Worm (Caenorhabditis elegans) whole organism, late embryonic: Measurements from ENCODE around the gene cyk-1.

Experiments used
- C08G9.2 ChIP-seq: sonication (generic microtip); optimal IDR thresholded peaks from 2 replicates; lab custom pipeline; 2016; ENCODE audit warnings: mild to moderate bottlenecking, missing genetic modification characterization, moderate library complexity, missing compliant biosample characterization
- C38D4.7 ChIP-seq: fragments of 200-800 bp; sonication (Bioruptor generic); optimal IDR thresholded peaks from 2 replicates; lab custom pipeline; 2018; ENCODE audit warnings: mild to moderate bottlenecking, missing genetic modification characterization, moderate library complexity, missing compliant biosample characterization
- F13H6.1 ChIP-seq: sonication (generic microtip); optimal IDR thresholded peaks from 2 replicates; lab custom pipeline; 2016; ENCODE audit warnings: missing genetic modification characterization, missing compliant biosample characterization
- ceh-14 ChIP-seq: sonication (generic microtip); optimal IDR thresholded peaks from 2 replicates; lab custom pipeline; 2016; ENCODE audit warnings: missing genotype, missing genetic modification characterization, missing compliant biosample characterization
- ceh-18 ChIP-seq: sonication (generic microtip); optimal IDR thresholded peaks from 2 replicates; lab custom pipeline; 2016; ENCODE audit warnings: missing genetic modification characterization, missing compliant biosample characterization
- ceh-24 ChIP-seq: sonication (generic microtip); optimal IDR thresholded peaks from 2 replicates; lab custom pipeline; 2016; ENCODE audit warnings: mild to moderate bottlenecking, missing genetic modification characterization, missing compliant biosample characterization
- ceh-30 ChIP-seq: fragments of 150-350 bp; optimal IDR thresholded peaks from 2 replicates; lab custom pipeline; 2014; ENCODE audit warnings: missing biosample characterization, missing genetic modification characterization
- ceh-34 ChIP-seq: sonication (generic microtip); optimal IDR thresholded peaks from 2 replicates; lab custom pipeline; 2016; ENCODE audit warnings: mild to moderate bottlenecking, missing genetic modification characterization, missing compliant biosample characterization
- ceh-45 ChIP-seq: fragments of 200-800 bp; sonication (Bioruptor generic); IDR thresholded peaks from 2 replicates; pipeline ENCODE4 v1.3.6; 2022; ENCODE audit warnings: missing genetic modification reagents, missing genetic modification characterization, missing compliant biosample characterization
- ceh-48 ChIP-seq: sonication (generic microtip); optimal IDR thresholded peaks from 2 replicates; lab custom pipeline; 2016; ENCODE audit warnings: missing genetic modification characterization, inconsistent platforms, missing compliant biosample characterization
- ceh-6 ChIP-seq: fragments of 200-800 bp; sonication (Bioruptor generic); optimal IDR thresholded peaks from 2 replicates; lab custom pipeline; 2018; ENCODE audit warnings: mild to moderate bottlenecking, missing genetic modification characterization, missing compliant biosample characterization
- che-1 ChIP-seq: sonication (generic microtip); optimal IDR thresholded peaks from 2 replicates; lab custom pipeline; 2016; ENCODE audit warnings: mild to moderate bottlenecking, missing genetic modification characterization, missing compliant biosample characterization
- elt-2 ChIP-seq: sonication (generic microtip); optimal IDR thresholded peaks from 2 replicates; lab custom pipeline; 2016; ENCODE audit warnings: missing genetic modification reagents, missing genetic modification characterization, missing compliant biosample characterization
- elt-4 ChIP-seq: sonication (generic microtip); optimal IDR thresholded peaks from 2 replicates; lab custom pipeline; 2016; ENCODE audit warnings: missing genetic modification characterization, missing compliant biosample characterization
- gmeb-2 ChIP-seq: sonication (generic microtip); optimal IDR thresholded peaks from 2 replicates; lab custom pipeline; 2016; ENCODE audit warnings: missing genetic modification characterization, inconsistent platforms, missing compliant biosample characterization
- hlh-6 ChIP-seq: sonication (generic microtip); optimal IDR thresholded peaks from 2 replicates; lab custom pipeline; 2016; ENCODE audit warnings: missing genotype, missing genetic modification characterization, missing compliant biosample characterization
- mec-3 ChIP-seq: sonication (generic microtip); optimal IDR thresholded peaks from 2 replicates; lab custom pipeline; 2016; ENCODE audit warnings: borderline replicate concordance, missing genetic modification characterization, missing compliant biosample characterization
- nfya-1 ChIP-seq: sonication (generic microtip); optimal IDR thresholded peaks from 2 replicates; lab custom pipeline; 2017; ENCODE audit warnings: missing genetic modification characterization, mild to moderate bottlenecking, missing compliant biosample characterization, antibody characterized with exemption, moderate library complexity
- nhr-232 ChIP-seq: sonication (generic microtip); optimal IDR thresholded peaks from 2 replicates; lab custom pipeline; 2016; ENCODE audit warnings: missing genetic modification characterization, missing compliant biosample characterization
- pqm-1 ChIP-seq: sonication (generic microtip); optimal IDR thresholded peaks from 2 replicates; lab custom pipeline; 2016; ENCODE audit warnings: missing genetic modification characterization, missing compliant biosample characterization
- rnt-1 ChIP-seq: sonication (generic microtip); optimal IDR thresholded peaks from 2 replicates; lab custom pipeline; 2016; ENCODE audit warnings: missing genetic modification characterization, missing compliant biosample characterization
- syd-9 ChIP-seq: sonication (generic microtip); optimal IDR thresholded peaks from 2 replicates; lab custom pipeline; 2016; ENCODE audit warnings: mild to moderate bottlenecking, missing genetic modification characterization, moderate library complexity, missing compliant biosample characterization
- unc-3 ChIP-seq, 2 experiments: fragments of 200-800 bp in 1 of 2; sonication (Bioruptor generic) in 1 of 2; sonication (generic microtip) in 1 of 2; conservative IDR thresholded peaks in 1 of 2; optimal IDR thresholded peaks in 1 of 2; 2 replicates each; pipeline versions ENCODE4 v1.3.6 to Lab custom; 2016 to 2022; ENCODE audit warnings: missing compliant biosample characterization in 2 of 2, missing genetic modification characterization in 2 of 2, missing genetic modification reagents in 1 of 2
- unc-86 ChIP-seq: sonication (generic microtip); optimal IDR thresholded peaks from 2 replicates; lab custom pipeline; 2016; ENCODE audit warnings: missing genetic modification characterization, missing compliant biosample characterization

Gene cyk-1

DNA sequence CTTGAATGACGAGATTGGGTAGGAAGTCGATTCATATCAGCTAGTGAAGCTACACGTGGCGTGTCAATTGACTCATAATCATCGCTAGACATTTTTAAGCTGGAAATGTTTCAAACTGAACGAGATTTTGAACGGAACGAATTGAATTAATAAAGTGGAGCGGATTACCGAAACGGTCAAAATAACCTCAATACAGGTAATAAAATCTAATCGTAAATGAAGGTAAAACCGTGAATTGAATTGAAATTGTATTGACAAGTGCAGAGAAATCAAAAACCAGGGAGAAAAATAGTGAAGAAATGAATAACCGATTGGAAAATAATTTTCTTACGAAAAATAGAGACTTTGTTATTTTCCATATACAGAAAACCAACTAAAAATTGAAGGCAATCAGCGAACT lies at the start of gene cyk-1:
Gene cyk-1 (minus strand): TSS at position 101 of the 400 bp plus-strand sequence.
- TF ChIP-seq rnt-1 (tag; lab: Kevin White, UChicago) (no peak), C08G9.2 (no peak), pqm-1 (no peak), mec-3 (tag; lab: Kevin White, UChicago) (no peak), ceh-24 (tag; lab: Kevin White, UChicago) (no peak), F13H6.1 (tag; lab: Kevin White, UChicago) (no peak)

DNA sequence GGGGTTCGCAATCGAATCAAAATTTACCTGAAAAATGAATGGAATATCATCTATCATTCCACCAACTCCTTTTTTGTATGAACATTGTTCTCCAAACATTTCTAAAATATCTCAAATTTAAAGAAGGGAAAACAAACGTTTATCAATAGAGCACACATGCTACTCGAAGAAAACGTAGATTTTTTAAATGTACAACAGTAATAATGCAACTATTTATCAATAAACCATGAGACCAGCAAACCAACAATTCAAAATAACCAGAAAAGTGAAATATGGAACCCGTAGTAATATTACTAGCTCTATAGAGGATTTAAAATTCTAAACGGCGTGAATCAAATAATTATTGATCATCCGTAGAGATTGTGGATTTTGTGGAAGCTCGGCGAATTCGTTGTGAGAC lies 49.7 kb upstream of the cyk-1 start, which contains the start of gene ZK418.6:
Gene ZK418.6 (minus strand): TSS at position 101 of the 400 bp plus-strand sequence.
- TF ChIP-seq ceh-34 (tag; lab: Kevin White, UChicago) (no peak), C38D4.7 (GFP tag; lab: Kevin White, UChicago) (no peak), nhr-232 (tag; lab: Kevin White, UChicago) (no peak), ceh-6 (GFP tag; lab: Kevin White, UChicago) (no peak), che-1 (tag; lab: Kevin White, UChicago) (no peak), ceh-30 (tag; lab: Kevin White, UChicago) (no peak), ceh-48 (tag; lab: Kevin White, UChicago) (no peak), ceh-14 (tag; lab: Kevin White, UChicago) (no peak), pqm-1 (no peak)

DNA sequence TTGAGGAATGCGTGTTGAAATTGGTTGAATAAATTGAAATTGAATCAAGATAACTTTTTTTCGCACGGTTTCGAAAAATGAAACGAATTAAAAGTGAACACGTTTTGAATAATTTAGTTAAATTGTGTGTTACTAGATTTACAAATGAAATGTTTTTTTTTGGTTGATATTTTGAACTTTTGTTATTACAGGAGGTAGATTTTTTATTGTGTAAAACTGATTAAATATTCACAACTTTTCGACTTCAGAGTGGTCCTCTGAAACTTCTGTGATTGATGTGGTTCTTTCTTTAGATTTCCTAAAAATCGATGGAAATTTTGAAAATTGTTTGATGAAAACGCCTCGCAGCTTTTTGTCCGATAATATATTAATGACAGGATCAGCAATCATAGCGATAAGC lies 47.4 kb upstream of the cyk-1 start, which contains the start of gene ZK418.13:
Gene ZK418.13 (minus strand): TSS at position 101 of the 400 bp plus-strand sequence.
- TF ChIP-seq elt-2 (tag; lab: Kevin White, UChicago) (no peak), gmeb-2 (tag; lab: Kevin White, UChicago) (no peak), ceh-18 (tag; lab: Kevin White, UChicago) (no peak), unc-86 (tag; lab: Kevin White, UChicago) (no peak), ceh-45 (no peak), elt-4 (tag; lab: Kevin White, UChicago) (no peak)

DNA sequence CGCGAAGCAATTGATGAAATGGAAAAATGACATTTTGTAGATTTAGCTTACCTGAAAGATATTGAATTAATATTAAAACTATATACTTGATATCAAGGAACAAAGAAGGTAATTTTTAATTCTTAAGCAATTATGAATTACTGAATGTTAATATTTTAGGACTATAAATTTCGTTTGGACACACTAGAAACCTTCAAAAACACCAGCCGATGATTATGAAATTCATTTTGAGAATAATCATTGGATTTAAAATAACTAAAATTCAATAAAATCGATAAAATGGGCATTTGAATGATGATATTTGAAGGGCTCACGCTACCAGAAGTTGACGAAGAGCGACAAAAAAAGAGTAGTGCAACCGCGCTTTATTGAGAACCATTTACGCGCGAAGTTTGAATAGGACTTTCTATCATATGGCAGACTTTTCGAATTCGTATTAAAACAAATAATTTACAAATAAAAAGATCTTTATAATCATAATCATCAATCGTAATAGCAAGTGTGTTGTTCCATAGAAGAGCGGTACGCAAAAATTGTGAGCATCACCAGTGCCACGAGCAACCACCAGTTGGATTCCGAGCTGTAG lies 44.9 kb upstream of the cyk-1 start, which contains the start of gene ZK418.5:
Gene ZK418.5 (minus strand): TSS at position 51 of the 586 bp plus-strand sequence.
- TF ChIP-seq ceh-48 (tag; lab: Kevin White, UChicago) (peak; percentile 2), hlh-6 (no peak), syd-9 (tag; lab: Kevin White, UChicago) (no peak)

DNA sequence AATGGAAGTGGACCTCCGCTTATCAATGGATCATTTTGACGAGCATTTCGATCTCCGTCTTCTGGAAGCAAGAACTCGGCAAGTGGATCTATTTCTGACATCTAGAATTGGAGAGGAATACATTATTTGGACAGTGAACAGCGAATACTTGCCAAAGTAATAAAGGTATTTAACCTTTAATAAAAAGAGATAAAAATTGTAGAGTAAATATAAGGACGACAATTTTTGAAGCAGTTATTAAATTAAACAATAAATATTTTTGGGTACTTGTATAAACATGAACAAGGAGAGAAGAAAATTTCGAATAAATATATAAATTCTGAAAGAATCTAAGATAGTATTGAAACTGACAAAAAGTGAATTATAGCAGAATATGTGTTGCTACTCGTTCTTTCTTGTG lies 43.4 kb upstream of the cyk-1 start, which contains the start of gene lin-37:
Gene lin-37 (minus strand): TSS at position 101 of the 400 bp plus-strand sequence.
- no peak for TF ChIP-seq elt-2 (tag; lab: Kevin White, UChicago)

DNA sequence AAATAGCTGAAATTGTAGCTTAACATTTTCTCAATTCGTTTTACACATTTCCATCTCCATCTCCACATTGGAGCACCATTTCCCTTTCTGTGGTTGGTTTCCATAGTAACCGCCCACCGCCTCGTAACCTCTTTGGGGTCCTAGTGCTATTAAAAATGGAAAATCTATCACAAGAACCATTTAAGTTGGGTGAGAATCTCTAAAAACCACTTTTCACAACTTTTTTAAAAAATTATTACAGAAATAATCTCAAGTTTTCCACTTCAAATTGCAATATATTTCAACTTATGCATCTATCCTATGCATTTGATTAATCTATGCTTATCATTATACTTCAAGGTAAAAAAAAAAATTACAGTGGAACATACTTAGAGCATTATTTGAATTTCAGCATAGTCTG lies 41.0 kb upstream of the cyk-1 start, which contains the start of gene tmem-17:
Gene tmem-17 (plus strand): TSS at position 301 of the 400 bp plus-strand sequence.
- TF ChIP-seq unc-3 (GFP tag; conservative IDR thresholded peaks at IDR 0.05; lab: Robert Waterston, UW): no peak
- TF ChIP-seq unc-3 (tag; optimal IDR thresholded peaks at IDR 0.05; lab: Kevin White, UChicago): no peak

DNA sequence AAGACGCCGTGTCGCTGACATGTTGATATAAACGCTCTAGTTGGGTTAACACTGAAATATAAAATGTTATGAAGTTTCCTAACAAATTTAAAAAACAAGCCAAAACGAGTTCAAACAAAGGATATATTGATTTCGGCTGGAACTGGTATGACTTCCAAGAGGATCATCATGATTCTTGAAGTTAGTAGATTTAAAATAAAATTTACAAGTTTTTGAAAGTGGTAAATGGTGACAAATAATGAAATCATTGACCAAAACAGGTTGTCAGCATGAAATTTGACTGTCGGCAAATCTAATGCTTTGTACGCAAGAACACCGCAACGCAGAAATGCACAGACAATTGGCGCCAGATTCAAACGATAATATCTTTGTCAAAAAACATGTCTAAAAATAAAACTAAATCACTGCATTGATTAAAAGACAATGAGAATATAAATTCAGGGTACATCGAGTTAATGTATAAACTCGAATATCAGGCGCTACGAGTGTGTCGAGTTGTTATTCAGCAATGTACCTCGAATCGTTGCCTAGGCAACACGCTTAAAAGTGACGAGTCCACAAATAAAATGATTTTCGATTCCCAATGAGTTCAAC lies 39.6 kb upstream of the cyk-1 start, which contains the start of the genes ubc-18 and R01H2.8:
Gene ubc-18 (minus strand): TSS at position 51 of the 594 bp plus-strand sequence.
Gene R01H2.8 (plus strand): TSS at position 544 of the 594 bp plus-strand sequence.
- TF ChIP-seq pqm-1 (no peak), nfya-1 (tag; lab: Kevin White, UChicago) (peak; percentile 38)
